Fruit fly (Drosophila melanogaster) whole organism, embryonic: ENCODE measurements around the gene Tim17b1.
A peak's percentile ranks its signal among the peaks of the same experiment; 100 is the strongest.

ENCODE experiments used
- Abd-B ChIP-seq: fragments of 200-800 bp; sonication (Bioruptor generic); optimal IDR thresholded peaks from 2 replicates; lab custom pipeline; 2018; ENCODE audit warnings: missing biosample characterization, mild to moderate bottlenecking, missing genetic modification characterization, moderate library complexity
- Atf6 ChIP-seq: fragments of 200-800 bp; sonication (Bioruptor generic); IDR thresholded peaks from 2 replicates; pipeline ENCODE4 v1.3.6; 2022; ENCODE audit warnings: missing biosample characterization, missing genetic modification characterization
- CG10147 ChIP-seq: fragments of 200-800 bp; sonication (Bioruptor generic); optimal IDR thresholded peaks from 2 replicates; lab custom pipeline; 2019; ENCODE audit warnings: missing biosample characterization, mild to moderate bottlenecking, missing genetic modification characterization, moderate library complexity
- CG10274 ChIP-seq: fragments of 200-800 bp; sonication (Bioruptor generic); optimal IDR thresholded peaks from 3 replicates; lab custom pipeline; 2017; ENCODE audit warnings: missing biosample characterization, mild to moderate bottlenecking, missing genetic modification characterization
- CG10366 ChIP-seq: fragments of 200-800 bp; sonication (Bioruptor generic); IDR thresholded peaks from 2 replicates; pipeline ENCODE4 v1.3.6; 2022; ENCODE audit warnings: missing biosample characterization, missing genetic modification characterization
- CG11247 ChIP-seq: fragments of 200-800 bp; sonication (Bioruptor generic); IDR thresholded peaks from 2 replicates; pipeline ENCODE4 v1.3.6; 2022; ENCODE audit warnings: missing biosample characterization, missing genetic modification characterization
- CG12104 ChIP-seq: fragments of 200-800 bp; sonication (Bioruptor generic); optimal IDR thresholded peaks from 3 replicates; lab custom pipeline; 2016; ENCODE audit warnings: missing biosample characterization, missing genetic modification characterization
- CG14710 ChIP-seq: fragments of 200-800 bp; sonication (Bioruptor generic); optimal IDR thresholded peaks from 3 replicates; lab custom pipeline; 2019; ENCODE audit warnings: missing biosample characterization, mild to moderate bottlenecking, missing genetic modification characterization, moderate library complexity
- CG1603 ChIP-seq: fragments of 200-800 bp; sonication (Bioruptor generic); optimal IDR thresholded peaks from 2 replicates; lab custom pipeline; 2019; ENCODE audit warnings: missing biosample characterization, mild to moderate bottlenecking, missing genetic modification characterization, moderate library complexity
- CG17361 ChIP-seq: fragments of 200-800 bp; sonication (Bioruptor generic); IDR thresholded peaks from 3 replicates; pipeline ENCODE4 v1.3.6; 2022; ENCODE audit warnings: missing biosample characterization, missing genetic modification characterization
- CG17912 ChIP-seq: fragments of 200-800 bp; sonication (Bioruptor generic); optimal IDR thresholded peaks from 2 replicates; lab custom pipeline; 2018; ENCODE audit warnings: missing biosample characterization, mild to moderate bottlenecking, missing genetic modification characterization
- CG2129 ChIP-seq: fragments of 200-800 bp; sonication (Bioruptor generic); IDR thresholded peaks from 2 replicates; pipeline ENCODE4 v1.3.6; 2022; ENCODE audit warnings: missing biosample characterization, missing genetic modification characterization; ENCODE audit not compliant: partially characterized antibody
- CG2202 ChIP-seq: fragments of 200-800 bp; sonication (Bioruptor generic); optimal IDR thresholded peaks from 2 replicates; lab custom pipeline; 2018; ENCODE audit warnings: missing biosample characterization, mild to moderate bottlenecking, missing genetic modification characterization
- CG2712 ChIP-seq: fragments of 200-800 bp; optimal IDR thresholded peaks from 3 replicates; lab custom pipeline; 2019; ENCODE audit warnings: missing biosample characterization, mild to moderate bottlenecking, missing genetic modification characterization, moderate library complexity
- CG31365 ChIP-seq: fragments of 200-800 bp; sonication (Bioruptor generic); optimal IDR thresholded peaks from 2 replicates; lab custom pipeline; 2018; ENCODE audit warnings: missing biosample characterization, mild to moderate bottlenecking, missing genetic modification characterization
- CG3163 ChIP-seq: fragments of 200-800 bp; sonication (Bioruptor generic); optimal IDR thresholded peaks from 3 replicates; lab custom pipeline; 2016; ENCODE audit warnings: missing biosample characterization, missing genetic modification characterization
- CG34224 ChIP-seq: fragments of 200-800 bp; sonication (Bioruptor generic); IDR thresholded peaks from 3 replicates; pipeline ENCODE4 v1.3.6; 2022; ENCODE audit warnings: missing biosample characterization, missing genetic modification characterization; ENCODE audit not compliant: partially characterized antibody
- CG4424 ChIP-seq: fragments of 200-800 bp; sonication (Bioruptor generic); optimal IDR thresholded peaks from 3 replicates; lab custom pipeline; 2016; ENCODE audit warnings: missing biosample characterization, missing genetic modification characterization
- CG7786 ChIP-seq: fragments of 200-800 bp; sonication (Bioruptor generic); optimal IDR thresholded peaks from 2 replicates; lab custom pipeline; 2016; ENCODE audit warnings: missing biosample characterization, missing genetic modification characterization
- CG8359 ChIP-seq: fragments of 200-800 bp; sonication (Bioruptor generic); optimal IDR thresholded peaks from 2 replicates; lab custom pipeline; 2017; ENCODE audit warnings: missing biosample characterization, mild to moderate bottlenecking, missing genetic modification characterization, borderline replicate concordance
- CG9437 ChIP-seq: fragments of 200-800 bp; sonication (Bioruptor generic); optimal IDR thresholded peaks from 2 replicates; lab custom pipeline; 2018; ENCODE audit warnings: missing biosample characterization, mild to moderate bottlenecking, missing genetic modification characterization
- CG9727 ChIP-seq: fragments of 200-800 bp; sonication (Bioruptor generic); optimal IDR thresholded peaks from 3 replicates; lab custom pipeline; 2017; ENCODE audit warnings: missing biosample characterization, mild to moderate bottlenecking, missing genetic modification characterization
- CG9932 ChIP-seq: fragments of 200-800 bp; sonication (Bioruptor generic); IDR thresholded peaks from 2 replicates; pipeline ENCODE4 v1.3.6; 2022; ENCODE audit warnings: missing biosample characterization, missing genetic modification characterization
- D19B ChIP-seq: fragments of 200-800 bp; sonication (Bioruptor generic); optimal IDR thresholded peaks from 2 replicates; lab custom pipeline; 2017; ENCODE audit warnings: missing biosample characterization, mild to moderate bottlenecking, missing genetic modification characterization
- Ets65A ChIP-seq: fragments of 200-800 bp; sonication (Bioruptor generic); peaks from one replicate; lab custom pipeline; 2016; ENCODE audit warnings: missing biosample characterization, missing genetic modification characterization
- Gsc ChIP-seq: fragments of 200-800 bp; sonication (Bioruptor generic); IDR thresholded peaks from 2 replicates; pipeline ENCODE4 v1.3.6; 2022; ENCODE audit warnings: missing biosample characterization, missing genetic modification characterization
- HLH3B ChIP-seq: fragments of 200-800 bp; sonication (Bioruptor generic); IDR thresholded peaks from 2 replicates; pipeline ENCODE4 v1.3.6; 2022; ENCODE audit warnings: missing biosample characterization, missing genetic modification characterization
- Hr39 ChIP-seq: fragments of >200 bp; optimal IDR thresholded peaks from 2 replicates; lab custom pipeline; 2017
- MESR4 ChIP-seq: fragments of 200-800 bp; sonication (Bioruptor generic); optimal IDR thresholded peaks from 2 replicates; lab custom pipeline; 2018; ENCODE audit warnings: missing biosample characterization, mild to moderate bottlenecking, missing genetic modification characterization, moderate library complexity
- Neu2 ChIP-seq: fragments of 200-800 bp; sonication (Bioruptor generic); optimal IDR thresholded peaks from 3 replicates; lab custom pipeline; 2016; ENCODE audit warnings: missing biosample characterization, missing genetic modification characterization, borderline replicate concordance
- Poxn ChIP-seq: fragments of 200-800 bp; sonication (Bioruptor generic); IDR thresholded peaks from 2 replicates; pipeline ENCODE4 v1.3.6; 2022; ENCODE audit warnings: missing biosample characterization, missing genetic modification characterization
- Ssrp ChIP-seq: fragments of 200-800 bp; sonication (Bioruptor generic); optimal IDR thresholded peaks from 2 replicates; lab custom pipeline; 2018; ENCODE audit warnings: missing biosample characterization, mild to moderate bottlenecking, missing genetic modification characterization, moderate library complexity
- amos ChIP-seq: fragments of 200-800 bp; sonication (Bioruptor generic); IDR thresholded peaks from 2 replicates; pipeline ENCODE4 v1.3.6; 2022; ENCODE audit warnings: missing biosample characterization, missing genetic modification characterization; ENCODE audit not compliant: partially characterized antibody
- ato ChIP-seq: fragments of 200-800 bp; sonication (Bioruptor generic); IDR thresholded peaks from 2 replicates; pipeline ENCODE4 v1.3.6; 2022; ENCODE audit warnings: missing biosample characterization, missing genetic modification characterization; ENCODE audit not compliant: partially characterized antibody
- az2 ChIP-seq: fragments of 200-800 bp; sonication (Bioruptor generic); optimal IDR thresholded peaks from 3 replicates; lab custom pipeline; 2016; ENCODE audit warnings: missing biosample characterization, missing genetic modification characterization
- bigmax ChIP-seq: fragments of 200-800 bp; sonication (Bioruptor generic); optimal IDR thresholded peaks from 2 replicates; lab custom pipeline; 2018; ENCODE audit warnings: missing biosample characterization, mild to moderate bottlenecking, missing genetic modification characterization
- cas ChIP-seq: fragments of 200-800 bp; sonication (Bioruptor generic); IDR thresholded peaks from 2 replicates; pipeline ENCODE4 v1.3.6; 2022; ENCODE audit warnings: missing biosample characterization, missing genetic modification characterization
- corto ChIP-seq: fragments of 200-800 bp; sonication (Bioruptor generic); optimal IDR thresholded peaks from 2 replicates; lab custom pipeline; 2016; ENCODE audit warnings: missing biosample characterization, mild to moderate bottlenecking, missing genetic modification characterization, moderate library complexity
- dimm ChIP-seq: fragments of 200-800 bp; sonication (Bioruptor generic); IDR thresholded peaks from 2 replicates; pipeline ENCODE4 v1.3.6; 2022; ENCODE audit warnings: missing biosample characterization, missing genetic modification characterization
- grau ChIP-seq: fragments of 200-800 bp; optimal IDR thresholded peaks from 3 replicates; lab custom pipeline; 2019; ENCODE audit warnings: missing biosample characterization, mild to moderate bottlenecking, missing genetic modification characterization, moderate library complexity
- jing ChIP-seq: fragments of 200-800 bp; sonication (Bioruptor generic); optimal IDR thresholded peaks from 2 replicates; lab custom pipeline; 2018; ENCODE audit warnings: missing biosample characterization, mild to moderate bottlenecking, missing genetic modification characterization
- pan ChIP-seq, 4 experiments: fragments of >200 bp in 3 of 4; fragments of 200-800 bp in 1 of 4; sonication (Bioruptor generic) in 1 of 4; optimal IDR thresholded peaks in 3 of 4; IDR thresholded peaks in 1 of 4; 2 replicates each; pipeline versions ENCODE4 v1.3.6 to Lab custom; 2017 to 2022; ENCODE audit warnings: missing biosample characterization in 2 of 4, missing genetic modification characterization in 2 of 4, mixed read lengths in 1 of 4
- shn ChIP-seq: fragments of 200-800 bp; sonication (Bioruptor generic); optimal IDR thresholded peaks from 3 replicates; lab custom pipeline; 2016; ENCODE audit warnings: missing biosample characterization, missing genetic modification characterization
- slbo ChIP-seq: fragments of 200-800 bp; sonication (Bioruptor generic); IDR thresholded peaks from 2 replicates; pipeline ENCODE4 v1.3.6; 2022; ENCODE audit warnings: missing biosample characterization, missing genetic modification characterization
- sna ChIP-seq: fragments of 200-800 bp; sonication (Bioruptor generic); IDR thresholded peaks from 2 replicates; pipeline ENCODE4 v1.3.6; 2022; ENCODE audit warnings: missing biosample characterization, missing genetic modification characterization; ENCODE audit not compliant: partially characterized antibody
- tna ChIP-seq: fragments of 200-800 bp; sonication (Bioruptor generic); IDR thresholded peaks from 2 replicates; pipeline ENCODE4 v1.3.6; 2022; ENCODE audit warnings: missing biosample characterization, missing genetic modification characterization; ENCODE audit not compliant: partially characterized antibody
- toy ChIP-seq: fragments of 200-800 bp; sonication (Bioruptor generic); IDR thresholded peaks from 2 replicates; pipeline ENCODE4 v1.3.6; 2022; ENCODE audit warnings: missing biosample characterization, missing genetic modification characterization
- vnd ChIP-seq: fragments of 200-800 bp; sonication (Bioruptor generic); IDR thresholded peaks from 3 replicates; pipeline ENCODE4 v1.3.6; 2022; ENCODE audit warnings: missing biosample characterization, missing genetic modification characterization; ENCODE audit not compliant: partially characterized antibody

Gene Tim17b1

dm6 chr3R:5264251-5265098, 35.5 kb upstream of the Tim17b1 start (continued):
- no peak for TF ChIP-seq Poxn (GFP tag; lab: Robert Waterston, UW)
- no peak for TF ChIP-seq vnd (GFP tag; lab: Robert Waterston, UW)
- no peak for TF ChIP-seq CG8359 (GFP tag; lab: Kevin White, UChicago)
- TF ChIP-seq CG10147 (GFP tag; lab: Kevin White, UChicago): peak; percentile 58
- TF ChIP-seq CG12104 (GFP tag; lab: Kevin White, UChicago): peak; percentile 32
- TF ChIP-seq amos (GFP tag; lab: Robert Waterston, UW): no peak; the same call in 1 of the 2 replicates
- no peak for TF ChIP-seq CG7786 (GFP tag; lab: Kevin White, UChicago)
- peak; percentile 65 for TF ChIP-seq CG9437 (GFP tag; lab: Kevin White, UChicago)
- peak; percentile 71 for TF ChIP-seq shn (GFP tag; lab: Kevin White, UChicago)
- no peak for TF ChIP-seq CG11247
- no peak for TF ChIP-seq CG2129
- no peak for TF ChIP-seq ato (GFP tag; lab: Robert Waterston, UW)
- peak; percentile 42 for TF ChIP-seq CG1603 (tag; lab: Kevin White, UChicago)
- TF ChIP-seq bigmax (GFP tag; lab: Kevin White, UChicago): no peak
- no peak for TF ChIP-seq HLH3B
- no peak for TF ChIP-seq Hr39 (lab: Kevin White, UChicago)
- TF ChIP-seq CG3163 (GFP tag; lab: Kevin White, UChicago): peak; percentile 76
- TF ChIP-seq Ets65A (GFP tag; lab: Kevin White, UChicago): no peak
- TF ChIP-seq slbo (GFP tag; lab: Robert Waterston, UW): no peak
- TF ChIP-seq Abd-B (GFP tag; lab: Kevin White, UChicago): no peak
- peak; percentile 67 for TF ChIP-seq grau (tag; lab: Kevin White, UChicago)
- TF ChIP-seq CG17361 (GFP tag; lab: Robert Waterston, UW): peak; percentile 72; the same call in 2 of the 3 replicates
- no peak for TF ChIP-seq CG2202 (tag; lab: Kevin White, UChicago)
- TF ChIP-seq CG9727: peak; percentile 46
- TF ChIP-seq D19B: peak; percentile 39
- peak; percentile 25 for TF ChIP-seq CG10274
- no peak for TF ChIP-seq CG17912
- TF ChIP-seq Atf6: 0 out of 2 replicates have a peak, but pooled peaks have one; percentile 32
- TF ChIP-seq dimm (GFP tag; lab: Robert Waterston, UW): no peak
- TF ChIP-seq Ssrp (tag; lab: Kevin White, UChicago): no peak
- TF ChIP-seq toy (GFP tag; lab: Robert Waterston, UW): no peak
- TF ChIP-seq pan (optimal IDR thresholded peaks at IDR 0.05; lab: Kevin White, UChicago): no peak
- TF ChIP-seq pan (GFP tag; optimal IDR thresholded peaks at IDR 0.05 in 1 of 2, IDR thresholded peaks at IDR 0.05 in 1 of 2): peak in 1 of 2 experiments; percentile 17
- TF ChIP-seq sna: no peak; the same call in 1 of the 2 replicates
- no peak for TF ChIP-seq Gsc (GFP tag; lab: Robert Waterston, UW)
- 0 out of 3 replicates have a peak, but pooled peaks have one; percentile 32 for TF ChIP-seq CG34224 (GFP tag; lab: Robert Waterston, UW)
- TF ChIP-seq CG14710 (tag; lab: Kevin White, UChicago): peak; percentile 32
- no peak for TF ChIP-seq Neu2 (GFP tag; lab: Kevin White, UChicago)
- peak; percentile 45 for TF ChIP-seq CG2712 (tag; lab: Kevin White, UChicago)
- no peak for TF ChIP-seq corto (GFP tag; lab: Kevin White, UChicago)
- TF ChIP-seq jing: no peak
- no peak for TF ChIP-seq az2 (GFP tag; lab: Kevin White, UChicago)
- TF ChIP-seq tna (GFP tag; lab: Robert Waterston, UW): 0 out of 2 replicates have a peak, but pooled peaks have one; percentile 34
- TF ChIP-seq CG31365 (tag; lab: Kevin White, UChicago): no peak
- TF ChIP-seq cas (GFP tag; lab: Robert Waterston, UW): no peak
- TF ChIP-seq MESR4: no peak
- TF ChIP-seq CG9932 (GFP tag; lab: Robert Waterston, UW): no peak
- peak; percentile 28 for TF ChIP-seq CG4424 (GFP tag; lab: Kevin White, UChicago)
- TF ChIP-seq CG10366 (GFP tag; lab: Robert Waterston, UW): no peak
